Fruit fly (Drosophila melanogaster): Measurements from ENCODE around the gene eff.

eff gene

DNA sequence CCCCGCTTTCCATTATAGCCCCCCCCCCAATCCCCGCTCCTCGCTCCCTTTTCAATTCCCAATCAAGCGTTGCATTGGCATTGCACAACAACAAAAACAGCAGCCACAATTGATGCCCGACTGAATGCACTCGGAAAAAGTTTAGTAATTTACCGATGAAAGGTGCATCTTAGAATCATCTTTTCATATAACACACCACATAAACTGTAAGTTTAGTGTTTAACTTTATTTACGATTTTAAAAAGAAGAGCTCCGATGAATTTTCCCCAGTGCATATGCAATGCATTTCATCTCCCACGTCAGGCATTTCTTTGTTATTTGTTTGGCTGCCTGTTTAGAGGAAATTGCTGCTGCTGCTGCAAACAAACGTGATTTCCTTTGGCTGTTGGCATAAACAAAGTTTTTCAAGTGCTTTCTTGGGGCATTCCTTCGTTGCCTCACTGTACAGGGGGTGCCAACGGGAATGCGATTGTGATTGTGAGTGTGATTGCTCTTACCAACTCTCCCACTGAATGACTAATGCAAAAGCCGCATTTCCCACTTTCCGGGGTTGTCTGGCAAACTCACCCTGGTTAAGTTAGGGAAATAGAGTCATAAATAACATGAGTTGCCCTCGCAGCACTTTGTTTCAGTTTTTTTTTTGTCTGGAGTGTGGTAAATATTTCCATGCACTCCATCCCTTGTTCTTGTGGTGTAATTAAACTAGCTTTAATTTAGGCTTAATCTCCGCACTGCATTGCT lies 48.7 kb downstream of the eff start (continued):
- TF ChIP-seq CG32772 (GFP tag; IDR thresholded peaks at IDR 0.05) (peak; percentile 55; the same call in 1 of the 2 replicates), seq (GFP tag; IDR thresholded peaks at IDR 0.05) (no peak), Tbp (GFP tag; optimal IDR thresholded peaks at IDR 0.05) (no peak), CG18262 (tag; optimal IDR thresholded peaks at IDR 0.05) (peak; percentile 86), CG4328 (GFP tag; optimal IDR thresholded peaks at IDR 0.05) (no peak), slp2 (GFP tag; optimal IDR thresholded peaks at IDR 0.05) (peak; percentile 38), Hr3 (GFP tag; optimal IDR thresholded peaks at IDR 0.05) (peak; percentile 50), nmo (GFP tag; optimal IDR thresholded peaks at IDR 0.05) (peak; percentile 82), pum (GFP tag; optimal IDR thresholded peaks at IDR 0.05) (peak; percentile 65), CG7963 (GFP tag; IDR thresholded peaks at IDR 0.05; ENCODE audit: partially characterized antibody) (no peak), CG34224 (GFP tag; IDR thresholded peaks at IDR 0.05; ENCODE audit: partially characterized antibody) (no peak), gcm2 (GFP tag; optimal IDR thresholded peaks at IDR 0.05) (no peak), Rfx (GFP tag; IDR thresholded peaks at IDR 0.05) (no peak), jing (GFP tag; optimal IDR thresholded peaks at IDR 0.05) (peak; percentile 48), Jarid2 (GFP tag; optimal IDR thresholded peaks at IDR 0.05) (peak; percentile 6), Oli (tag; optimal IDR thresholded peaks at IDR 0.05) (peak; percentile 68), CG8388 (GFP tag; optimal IDR thresholded peaks at IDR 0.05) (peak; percentile 84), Dref (GFP tag; IDR thresholded peaks at IDR 0.05) (no peak), CG42726 (GFP tag; IDR thresholded peaks at IDR 0.05; ENCODE audit: partially characterized antibody) (no peak), CG32532 (GFP tag; IDR thresholded peaks at IDR 0.05) (no peak), CG13123 (GFP tag; optimal IDR thresholded peaks at IDR 0.05) (peak; percentile 39), Oaz (GFP tag; IDR thresholded peaks at IDR 0.05) (no peak), fd64A (GFP tag; optimal IDR thresholded peaks at IDR 0.05) (peak; percentile 59), CG1603 (tag; optimal IDR thresholded peaks at IDR 0.05) (peak; percentile 89), Mad (GFP tag; optimal IDR thresholded peaks at IDR 0.05) (no peak), trem (tag; optimal IDR thresholded peaks at IDR 0.05) (peak; percentile 60), CG6683 (GFP tag; optimal IDR thresholded peaks at IDR 0.05) (no peak), Mrtf (GFP tag; IDR thresholded peaks at IDR 0.05) (0 out of 3 replicates have a peak, but pooled peaks have one; percentile 20), Fer3 (tag; optimal IDR thresholded peaks at IDR 0.05) (peak; percentile 31), CG8290 (GFP tag; optimal IDR thresholded peaks at IDR 0.05) (peak; percentile 2), CG8290 (tag; optimal IDR thresholded peaks at IDR 0.05) (peak in 1 of 2 experiments; percentile 0), Gug (GFP tag; IDR thresholded peaks at IDR 0.05) (no peak; the same call in 3 of the 4 replicates), abd-A (tag; optimal IDR thresholded peaks at IDR 0.05) (no peak), CG13775 (GFP tag; optimal IDR thresholded peaks at IDR 0.05) (peak; percentile 45), Chrac-16 (GFP tag; optimal IDR thresholded peaks at IDR 0.05) (peak; percentile 60), row (GFP tag; IDR thresholded peaks at IDR 0.05) (peak; percentile 71), unc-4 (GFP tag; IDR thresholded peaks at IDR 0.05; ENCODE audit: partially characterized antibody) (no peak), dpn (GFP tag; optimal IDR thresholded peaks at IDR 0.05) (peak; percentile 47 to 54), CG7745 (tag; optimal IDR thresholded peaks at IDR 0.05) (no peak), CG11398 (GFP tag; optimal IDR thresholded peaks at IDR 0.05) (no peak), stc (GFP tag; IDR thresholded peaks at IDR 0.05) (peak; percentile 60; the same call in 1 of the 2 replicates), Elba2 (GFP tag; optimal IDR thresholded peaks at IDR 0.05) (no peak), cad (GFP tag; optimal IDR thresholded peaks at IDR 0.05) (no peak), CG6175 (GFP tag; IDR thresholded peaks at IDR 0.05) (no peak), CG7987 (GFP tag; optimal IDR thresholded peaks at IDR 0.05) (peak; percentile 5), Dip2 (GFP tag; IDR thresholded peaks at IDR 0.05) (no peak), unpg (GFP tag; optimal IDR thresholded peaks at IDR 0.05) (peak; percentile 72), CG10543 (GFP tag; optimal IDR thresholded peaks at IDR 0.05) (no peak), slou (GFP tag; optimal IDR thresholded peaks at IDR 0.05) (no peak), CG7271 (tag; optimal IDR thresholded peaks at IDR 0.05) (peak; percentile 2)

Data from whole organism, embryonic.